Worm (Caenorhabditis elegans): ENCODE results near the gene ugt-17.

ugt-17 gene

DNA sequence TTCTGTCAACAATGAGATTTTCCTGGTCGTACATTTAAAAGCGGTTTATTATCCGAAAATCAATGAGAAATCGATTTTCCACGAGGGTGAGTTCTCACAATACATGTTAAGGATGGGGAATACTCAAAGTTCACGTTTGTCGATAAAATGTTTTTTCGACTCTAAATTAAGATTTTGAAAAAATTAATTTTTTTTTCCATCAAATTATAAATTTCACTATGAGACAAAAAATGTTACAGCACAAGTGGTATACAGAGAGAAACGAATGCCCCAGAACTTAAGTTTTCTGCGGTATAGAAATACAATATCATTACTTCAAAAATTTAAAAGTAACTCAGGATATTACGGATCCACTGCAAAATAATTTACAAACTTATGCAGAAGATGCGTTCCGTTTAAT lies 26.5 kb downstream of the ugt-17 start, which contains the start of gene R04B5.1:
R04B5.1 (minus strand) TSS at position 101 of the 400 bp plus-strand sequence.
- no peak for TF ChIP-seq unc-62 (GFP tag; optimal IDR thresholded peaks at IDR 0.05)

ce11 chrV:10075441-10075840 lies 29.3 kb downstream of the ugt-17 start, which contains the start of gene F57A8.7:
Gene F57A8.7, plus strand, starts transcription at chrV:10075741.
- TF ChIP-seq unc-62 (GFP tag; optimal IDR thresholded peaks at IDR 0.05), result no peak

DNA sequence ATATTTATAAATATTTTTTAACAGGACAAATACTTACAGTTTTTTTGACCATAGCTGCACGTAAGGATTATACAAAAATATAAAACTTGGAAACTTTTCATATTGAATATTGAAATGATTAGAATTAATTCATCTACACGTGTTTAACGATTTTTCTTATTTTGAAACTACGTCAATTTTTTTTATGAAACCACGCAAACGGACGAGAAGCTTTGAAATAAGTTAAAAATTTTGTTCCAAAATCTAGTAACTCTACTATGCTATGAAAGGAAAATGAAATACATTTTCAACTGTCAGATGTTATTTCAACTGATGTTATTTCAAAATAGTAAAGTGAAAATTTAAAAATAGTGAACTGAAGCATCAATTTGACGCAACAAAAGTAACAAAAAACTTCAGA lies 31.0 kb downstream of the ugt-17 start, which contains the start of gene F57A8.6:
F57A8.6 (minus strand) TSS at position 101 of the 400 bp plus-strand sequence.
- TF ChIP-seq unc-62 (GFP tag; optimal IDR thresholded peaks at IDR 0.05), result no peak

- no peak for TF ChIP-seq unc-62 (GFP tag; optimal IDR thresholded peaks at IDR 0.05)
These were observed 32.0 kb downstream of the ugt-17 start for ce11 chrV:10072721-10073120.

ce11 chrV:10070541-10070940 lies 34.2 kb downstream of the ugt-17 start, which contains the start of gene nhr-192:
Gene nhr-192, minus strand, starts transcription at chrV:10070641.
- no peak for TF ChIP-seq unc-62 (GFP tag; optimal IDR thresholded peaks at IDR 0.05)

DNA sequence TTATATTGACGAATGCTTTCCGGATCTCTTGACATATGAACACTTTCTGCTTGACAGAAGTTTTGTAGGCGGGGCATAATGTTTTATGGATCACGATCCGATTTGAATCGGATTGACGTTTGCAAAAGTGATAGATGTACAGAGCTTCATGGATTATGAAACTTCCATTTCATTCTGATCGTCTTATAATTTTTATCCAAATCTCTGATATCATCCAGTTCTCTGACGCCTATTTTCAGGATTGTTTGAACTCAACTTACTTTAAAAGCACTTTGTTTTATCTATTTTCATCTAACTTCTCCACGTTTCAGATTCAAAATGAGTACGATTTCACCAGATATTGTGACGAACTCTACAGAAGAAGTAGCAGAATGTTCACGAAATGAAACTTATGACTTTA lies 38.0 kb downstream of the ugt-17 start, which contains the start of gene npr-39:
npr-39 (plus strand) TSS at position 301 of the 400 bp plus-strand sequence.
- no peak for TF ChIP-seq unc-62 (GFP tag; optimal IDR thresholded peaks at IDR 0.05)

ce11 chrV:10065679-10066078 lies 39.1 kb downstream of the ugt-17 start:
- no peak for TF ChIP-seq unc-62 (GFP tag; optimal IDR thresholded peaks at IDR 0.05)

DNA sequence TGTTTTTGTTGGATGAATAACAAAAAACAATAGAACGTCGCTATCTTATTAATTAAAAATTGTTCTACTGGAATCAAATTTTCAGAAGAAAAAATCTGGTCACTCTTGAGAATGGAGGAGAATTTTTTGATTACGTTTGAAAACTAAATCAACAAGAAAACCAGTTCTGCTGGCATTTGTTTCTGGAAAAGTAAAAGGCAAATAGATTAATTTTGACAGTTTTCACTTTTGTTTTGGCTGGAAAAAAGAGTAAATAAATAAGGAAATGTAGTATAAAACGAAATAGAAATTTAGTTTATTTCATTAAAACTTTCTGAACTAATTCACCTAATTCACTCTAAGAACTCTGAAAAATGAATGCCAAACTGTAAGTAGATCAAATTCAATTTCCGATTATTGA lies 40.5 kb downstream of the ugt-17 start, which contains the start of gene fipr-13:
fipr-13 (plus strand) TSS at position 301 of the 400 bp plus-strand sequence.
- TF ChIP-seq unc-62 (GFP tag; optimal IDR thresholded peaks at IDR 0.05), result no peak

DNA sequence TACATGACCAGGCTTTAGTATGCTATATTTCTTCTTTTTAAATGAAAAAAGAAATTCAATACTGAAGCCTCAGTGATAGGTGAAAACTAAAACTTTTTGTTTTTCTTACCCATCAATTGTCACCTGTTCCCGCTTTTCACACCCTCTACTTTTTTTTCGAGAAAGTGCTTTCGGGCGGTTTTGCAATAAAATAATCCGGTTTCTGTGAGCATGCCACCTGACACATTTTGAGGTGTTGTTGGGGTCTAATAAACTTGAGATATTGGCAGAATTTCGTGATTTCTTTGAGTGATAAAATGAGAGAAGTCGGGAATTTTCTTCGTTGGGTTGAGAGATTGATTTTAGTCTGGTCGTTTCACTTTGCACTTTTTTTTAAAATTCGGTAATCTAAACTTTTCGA lies 44.7 kb downstream of the ugt-17 start:
- TF ChIP-seq unc-62 (GFP tag; optimal IDR thresholded peaks at IDR 0.05), result no peak

DNA sequence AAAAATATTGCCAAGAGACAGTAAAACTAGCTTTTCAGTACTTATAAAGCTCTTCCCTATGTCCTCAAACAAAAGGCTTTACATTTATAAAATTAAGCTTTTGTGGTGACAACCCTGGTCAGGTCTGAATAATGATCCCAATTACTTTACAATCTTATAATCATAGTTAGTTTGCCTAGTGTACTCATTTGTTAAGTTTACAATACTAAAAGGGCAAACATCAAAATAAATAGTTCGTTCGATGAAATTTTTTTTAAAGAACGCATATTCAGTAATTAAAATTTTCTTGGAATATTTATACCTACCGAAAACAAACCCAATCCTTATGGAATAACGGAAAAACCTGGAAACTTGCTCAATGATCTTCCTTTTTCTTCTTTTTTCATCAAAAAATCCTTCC lies 46.0 kb downstream of the ugt-17 start:
- TF ChIP-seq unc-62 (GFP tag; optimal IDR thresholded peaks at IDR 0.05), result no peak

DNA sequence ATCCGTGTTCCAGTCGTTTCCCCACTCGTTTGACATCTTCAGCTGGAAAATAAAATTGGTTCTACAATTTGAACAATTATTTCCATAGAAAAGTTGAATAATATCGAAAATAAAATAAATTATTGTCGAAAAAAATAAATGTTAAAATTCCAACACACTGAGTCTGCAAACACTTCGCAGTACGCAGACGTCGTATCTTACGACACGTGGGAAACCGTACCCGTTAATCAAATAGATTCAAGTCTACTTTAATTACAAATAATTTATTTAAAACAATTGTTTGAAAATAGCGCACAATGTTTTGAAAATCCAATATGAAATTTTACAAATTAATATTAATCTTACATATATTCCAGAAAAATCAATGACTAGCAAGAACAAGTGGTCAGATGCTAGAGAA lies 49.9 kb downstream of the ugt-17 start, which contains the start of gene yif-1:
yif-1 (minus strand) TSS at position 42 of the 400 bp plus-strand sequence.
- no peak for TF ChIP-seq unc-62 (GFP tag; optimal IDR thresholded peaks at IDR 0.05)

Data from whole organism, dauer.